Worm (Caenorhabditis elegans) whole organism, L1 larva: ENCODE data around the gene mig-15.
A peak's percentile ranks its signal among the peaks of the same experiment; 100 is the strongest.

ENCODE experiments used
- C04F5.9 ChIP-seq: sonication (generic microtip); optimal IDR thresholded peaks from 2 replicates; lab custom pipeline; 2016; ENCODE audit warnings: missing genetic modification characterization, missing compliant biosample characterization
- Y116A8C.19 ChIP-seq: sonication (generic microtip); optimal IDR thresholded peaks from 2 replicates; lab custom pipeline; 2016; ENCODE audit warnings: missing compliant biosample characterization, missing genetic modification characterization, borderline replicate concordance
- ama-1 ChIP-seq: fragments of 150-350 bp; optimal IDR thresholded peaks from 2 replicates; lab custom pipeline; 2014
- blmp-1 ChIP-seq: fragments of 150-350 bp; optimal IDR thresholded peaks from 2 replicates; lab custom pipeline; 2014; ENCODE audit warnings: missing biosample characterization, missing genetic modification characterization
- ceh-63 ChIP-seq: fragments of 200-800 bp; sonication (Bioruptor generic); optimal IDR thresholded peaks from 2 replicates; lab custom pipeline; 2018; ENCODE audit warnings: mild to moderate bottlenecking, missing genetic modification characterization, missing compliant biosample characterization
- ceh-82 ChIP-seq, 3 experiments: fragments of 150-350 bp in 1 of 3; sonication (generic microtip) in 2 of 3; optimal IDR thresholded peaks; 2 replicates each; lab custom pipeline; 2014 to 2017; ENCODE audit warnings: missing biosample characterization in 3 of 3, missing genetic modification characterization in 3 of 3
- ceh-88 ChIP-seq: fragments of 200-800 bp; sonication (Bioruptor generic); IDR thresholded peaks from 2 replicates; pipeline ENCODE4 v1.3.6; 2022; ENCODE audit warnings: missing genetic modification characterization, missing compliant biosample characterization
- ces-1 ChIP-seq: fragments of 150-350 bp; optimal IDR thresholded peaks from 2 replicates; lab custom pipeline; 2014; ENCODE audit warnings: missing biosample characterization, missing genetic modification reagents, missing genetic modification characterization
- dpl-1 ChIP-seq, 3 experiments: fragments of 150-350 bp in 2 of 3; sonication (generic microtip) in 1 of 3; optimal IDR thresholded peaks; 2 replicates each; lab custom pipeline; 2014 to 2017; ENCODE audit warnings: missing biosample characterization in 3 of 3, missing genetic modification characterization in 3 of 3, missing genetic modification reagents in 3 of 3
- efl-3 ChIP-seq: fragments of 200-800 bp; sonication (Bioruptor generic); optimal IDR thresholded peaks from 2 replicates; lab custom pipeline; 2018; ENCODE audit warnings: mild to moderate bottlenecking, missing genetic modification characterization, missing compliant biosample characterization
- egl-27 ChIP-seq, 2 experiments: fragments of 150-350 bp in 1 of 2; sonication (generic microtip); optimal IDR thresholded peaks; 3 replicates each; lab custom pipeline; 2017 to 2018; ENCODE audit warnings: missing biosample characterization in 2 of 2, missing genetic modification characterization in 2 of 2, missing genetic modification reagents in 2 of 2
- elt-2 ChIP-seq: sonication (generic microtip); optimal IDR thresholded peaks from 2 replicates; lab custom pipeline; 2016; ENCODE audit warnings: missing genetic modification characterization, mild to moderate bottlenecking, inconsistent platforms, missing compliant biosample characterization, missing genetic modification reagents
- elt-3 ChIP-seq, 6 experiments: fragments of 150-350 bp in 1 of 6; sonication (generic microtip); optimal IDR thresholded peaks; 2 replicates each; lab custom pipeline; 2017 to 2018; ENCODE audit warnings: missing biosample characterization in 6 of 6, missing genetic modification characterization in 6 of 6, inconsistent platforms in 1 of 6
- ets-5 ChIP-seq: fragments of 200-800 bp; sonication (Bioruptor generic); IDR thresholded peaks from 2 replicates; pipeline ENCODE4 v1.3.6; 2022; ENCODE audit warnings: missing genetic modification characterization, missing compliant biosample characterization
- fkh-10 ChIP-seq: sonication (generic microtip); optimal IDR thresholded peaks from 2 replicates; lab custom pipeline; 2017; ENCODE audit warnings: missing biosample characterization, missing genetic modification reagents, missing genetic modification characterization
- fkh-4 ChIP-seq: sonication (generic microtip); optimal IDR thresholded peaks from 2 replicates; lab custom pipeline; 2016; ENCODE audit warnings: missing compliant biosample characterization, missing genetic modification characterization, borderline replicate concordance
- grh-1 ChIP-seq: fragments of 200-800 bp; sonication (Bioruptor generic); IDR thresholded peaks from 2 replicates; pipeline ENCODE4 v1.3.6; 2022; ENCODE audit warnings: missing genetic modification reagents, missing genetic modification characterization, missing compliant biosample characterization
- hlh-17 ChIP-seq: fragments of 200-800 bp; sonication (Bioruptor generic); optimal IDR thresholded peaks from 2 replicates; lab custom pipeline; 2018; ENCODE audit warnings: missing genetic modification characterization, mild to moderate bottlenecking, missing compliant biosample characterization, moderate library complexity, borderline replicate concordance
- jun-1 ChIP-seq: fragments of 150-350 bp; optimal IDR thresholded peaks from 2 replicates; lab custom pipeline; 2014; ENCODE audit warnings: missing biosample characterization, missing genetic modification reagents, missing genetic modification characterization
- lin-14 ChIP-seq: fragments of 200-800 bp; sonication (Bioruptor generic); optimal IDR thresholded peaks from 2 replicates; lab custom pipeline; 2018; ENCODE audit warnings: mild to moderate bottlenecking, missing genetic modification characterization, moderate library complexity, missing compliant biosample characterization
- lin-15B ChIP-seq: fragments of 150-350 bp; sonication (generic microtip); optimal IDR thresholded peaks from 3 replicates; lab custom pipeline; 2014; ENCODE audit warnings: missing biosample characterization, missing genetic modification characterization
- lin-35 ChIP-seq, 2 experiments: fragments of 150-350 bp; optimal IDR thresholded peaks; 2 replicates each; lab custom pipeline; 2014; ENCODE audit warnings: missing biosample characterization in 2 of 2, missing genetic modification characterization in 2 of 2, missing genetic modification reagents in 2 of 2
- lin-39 ChIP-seq: fragments of 150-350 bp; optimal IDR thresholded peaks from 2 replicates; lab custom pipeline; 2014; ENCODE audit warnings: missing biosample characterization, missing genetic modification reagents, missing genetic modification characterization
- lir-3 ChIP-seq: sonication (generic microtip); optimal IDR thresholded peaks from 2 replicates; lab custom pipeline; 2016; ENCODE audit warnings: mild to moderate bottlenecking, missing genetic modification characterization, moderate library complexity, missing compliant biosample characterization; ENCODE audit not compliant: poor library complexity
- lsy-2 ChIP-seq, 2 experiments: fragments of 150-350 bp; optimal IDR thresholded peaks; 2 replicates each; lab custom pipeline; 2014; ENCODE audit warnings: missing biosample characterization in 2 of 2, missing genetic modification characterization in 2 of 2
- mep-1 ChIP-seq: fragments of 150-350 bp; optimal IDR thresholded peaks from 2 replicates; lab custom pipeline; 2014; ENCODE audit warnings: missing biosample characterization, missing genetic modification characterization
- nhr-11 ChIP-seq: fragments of 150-350 bp; optimal IDR thresholded peaks from 2 replicates; lab custom pipeline; 2014; ENCODE audit warnings: missing biosample characterization, missing genetic modification characterization
- nhr-12 ChIP-seq: sonication (generic microtip); optimal IDR thresholded peaks from 2 replicates; lab custom pipeline; 2017; ENCODE audit warnings: missing biosample characterization, missing genetic modification characterization
- nhr-19 ChIP-seq: fragments of 200-800 bp; sonication (Bioruptor generic); conservative IDR thresholded peaks from 2 replicates; pipeline ENCODE4 v1.3.6; 2022; ENCODE audit warnings: missing genetic modification characterization, missing compliant biosample characterization
- nhr-237 ChIP-seq: fragments of 150-350 bp; optimal IDR thresholded peaks from 2 replicates; lab custom pipeline; 2014; ENCODE audit warnings: missing biosample characterization, missing genetic modification characterization
- nhr-71 ChIP-seq: sonication (generic microtip); optimal IDR thresholded peaks from 2 replicates; lab custom pipeline; 2016; ENCODE audit warnings: mild to moderate bottlenecking, missing genetic modification characterization, moderate library complexity, missing compliant biosample characterization
- nhr-85 ChIP-seq: sonication (generic microtip); peaks from one replicate; lab custom pipeline; 2016; ENCODE audit warnings: missing genetic modification characterization, inconsistent platforms, missing compliant biosample characterization
- nhr-90 ChIP-seq: sonication (generic microtip); optimal IDR thresholded peaks from 2 replicates; lab custom pipeline; 2016; ENCODE audit warnings: mild to moderate bottlenecking, missing genetic modification characterization, missing compliant biosample characterization; ENCODE audit not compliant: poor library complexity
- rnt-1 ChIP-seq: sonication (generic microtip); optimal IDR thresholded peaks from 2 replicates; lab custom pipeline; 2016; ENCODE audit warnings: mild to moderate bottlenecking, missing genetic modification characterization, moderate library complexity, missing compliant biosample characterization
- skn-1 ChIP-seq: fragments of 150-350 bp; optimal IDR thresholded peaks from 2 replicates; lab custom pipeline; 2014; ENCODE audit warnings: missing biosample characterization, missing genetic modification characterization
- snpc-4 ChIP-seq: fragments of 150-350 bp; optimal IDR thresholded peaks from 2 replicates; lab custom pipeline; 2014; ENCODE audit warnings: missing biosample characterization, missing genetic modification characterization
- sox-4 ChIP-seq: sonication (generic microtip); optimal IDR thresholded peaks from 2 replicates; lab custom pipeline; 2016; ENCODE audit warnings: missing genetic modification characterization, missing compliant biosample characterization
- sup-37 ChIP-seq: fragments of 200-800 bp; sonication (Bioruptor generic); optimal IDR thresholded peaks from 2 replicates; lab custom pipeline; 2018; ENCODE audit warnings: mild to moderate bottlenecking, missing genetic modification characterization, missing compliant biosample characterization
- unc-30 ChIP-seq: sonication (generic microtip); optimal IDR thresholded peaks from 2 replicates; lab custom pipeline; 2017; ENCODE audit warnings: missing biosample characterization, missing genetic modification characterization
- unc-86 ChIP-seq: sonication (generic microtip); optimal IDR thresholded peaks from 2 replicates; lab custom pipeline; 2016; ENCODE audit warnings: missing genetic modification characterization, missing compliant biosample characterization
- xbp-1 ChIP-seq: sonication (generic microtip); optimal IDR thresholded peaks from 2 replicates; lab custom pipeline; 2016; ENCODE audit warnings: missing genetic modification characterization, missing compliant biosample characterization
- zag-1 ChIP-seq: fragments of 150-350 bp; optimal IDR thresholded peaks from 2 replicates; lab custom pipeline; 2014; ENCODE audit warnings: missing biosample characterization, missing genetic modification characterization
- zip-4 ChIP-seq: fragments of 200-800 bp; sonication (Bioruptor generic); optimal IDR thresholded peaks from 2 replicates; lab custom pipeline; 2018; ENCODE audit warnings: mild to moderate bottlenecking, missing genetic modification characterization, moderate library complexity, missing compliant biosample characterization
- ztf-11 ChIP-seq, 2 experiments: sonication (generic microtip); optimal IDR thresholded peaks; 2 replicates each; lab custom pipeline; 2016 to 2017; ENCODE audit warnings: missing genetic modification characterization in 2 of 2, missing biosample characterization in 1 of 2, missing compliant biosample characterization in 1 of 2
- ztf-4 ChIP-seq: fragments of 150-350 bp; optimal IDR thresholded peaks from 2 replicates; lab custom pipeline; 2014; ENCODE audit warnings: missing biosample characterization, missing genetic modification characterization

Gene mig-15

ce11 chrX:10419743-10420142, 8.7 kb downstream of the mig-15 start, which contains the start of gene cdk-11.2 (continued):
- no peak for TF ChIP-seq efl-3 (GFP tag; lab: Kevin White, UChicago)
- no peak for TF ChIP-seq zag-1 (tag; lab: Kevin White, UChicago)
- TF ChIP-seq nhr-90 (tag; lab: Kevin White, UChicago), result peak; percentile 43
- peak in 2 of 6 experiments; percentile 39 to 41 for TF ChIP-seq elt-3 (tag; optimal IDR thresholded peaks at IDR 0.05; lab: Kevin White, UChicago)
- no peak for TF ChIP-seq ztf-4
- TF ChIP-seq nhr-12 (tag; lab: Kevin White, UChicago), result no peak
- TF ChIP-seq Y116A8C.19 (tag; lab: Kevin White, UChicago), result no peak
- TF ChIP-seq ceh-88 (GFP tag; lab: Robert Waterston, UW), result no peak
- TF ChIP-seq ceh-82 (tag; optimal IDR thresholded peaks at IDR 0.05; lab: Kevin White, UChicago), result peak; percentile 48 to 85 (median 53)

- TF ChIP-seq nhr-85 (tag; lab: Kevin White, UChicago), result peak; percentile 13
- no peak for TF ChIP-seq zip-4 (GFP tag; lab: Kevin White, UChicago)
Observed at ce11 chrX:10412425-10412824, 16.0 kb downstream of the mig-15 start, which contains the start of gene acr-8. Gene acr-8 (plus strand): TSS chrX:10412725.

- no peak for TF ChIP-seq grh-1
- TF ChIP-seq lsy-2 (tag; optimal IDR thresholded peaks at IDR 0.05; lab: Kevin White, UChicago), result no peak
- no peak for TF ChIP-seq nhr-90 (tag; lab: Kevin White, UChicago)
- TF ChIP-seq nhr-11, result no peak
- TF ChIP-seq skn-1 (tag; lab: Kevin White, UChicago), result no peak
- no peak for TF ChIP-seq dpl-1 (GFP tag; optimal IDR thresholded peaks at IDR 0.05; lab: Kevin White, UChicago)
- no peak for TF ChIP-seq ztf-4
- TF ChIP-seq efl-3 (GFP tag; lab: Kevin White, UChicago), result no peak
- TF ChIP-seq blmp-1 (tag; lab: Kevin White, UChicago), result no peak
- no peak for TF ChIP-seq ces-1 (GFP tag; lab: Kevin White, UChicago)
- TF ChIP-seq fkh-10 (GFP tag; lab: Kevin White, UChicago), result no peak
- TF ChIP-seq sup-37 (GFP tag; lab: Kevin White, UChicago), result no peak
- TF ChIP-seq hlh-17, result no peak
- no peak for TF ChIP-seq zip-4 (GFP tag; lab: Kevin White, UChicago)
- TF ChIP-seq ceh-63, result no peak
- no peak for TF ChIP-seq jun-1 (tag; lab: Kevin White, UChicago)
- TF ChIP-seq rnt-1 (tag; lab: Kevin White, UChicago), result peak; percentile 64
- TF ChIP-seq xbp-1 (tag; lab: Kevin White, UChicago), result no peak
- TF ChIP-seq lin-14 (GFP tag; lab: Kevin White, UChicago), result peak; percentile 74
- TF ChIP-seq sox-4 (tag; lab: Kevin White, UChicago), result no peak
- no peak for TF ChIP-seq elt-2 (tag; lab: Kevin White, UChicago)
- TF ChIP-seq unc-30 (tag; lab: Kevin White, UChicago), result no peak
- TF ChIP-seq unc-86, result no peak
- no peak for TF ChIP-seq snpc-4 (tag; lab: Kevin White, UChicago)
- no peak for TF ChIP-seq ztf-11 (tag; optimal IDR thresholded peaks at IDR 0.05; lab: Kevin White, UChicago)
- TF ChIP-seq nhr-12 (tag; lab: Kevin White, UChicago), result no peak
- TF ChIP-seq nhr-237, result no peak
- no peak for TF ChIP-seq C04F5.9 (tag; lab: Kevin White, UChicago)
- TF ChIP-seq mep-1, result no peak
- TF ChIP-seq lir-3 (tag; lab: Kevin White, UChicago), result no peak
- TF ChIP-seq nhr-19 (GFP tag; lab: Robert Waterston, UW), result peak; percentile 7; the same call in 1 of the 2 replicates
- no peak for TF ChIP-seq ets-5 (GFP tag; lab: Robert Waterston, UW)
- peak; percentile 37 for TF ChIP-seq lin-39 (tag; lab: Kevin White, UChicago)
- TF ChIP-seq egl-27 (tag; optimal IDR thresholded peaks at IDR 0.05; lab: Kevin White, UChicago), result no peak
- TF ChIP-seq lin-35 (GFP tag; optimal IDR thresholded peaks at IDR 0.05; lab: Kevin White, UChicago), result no peak
- TF ChIP-seq ama-1 (lab: Kevin White, UChicago), result no peak
- no peak for TF ChIP-seq fkh-4 (tag; lab: Kevin White, UChicago)
- no peak for TF ChIP-seq lin-15B (tag; lab: Kevin White, UChicago)
- peak; percentile 56 for TF ChIP-seq nhr-71 (tag; lab: Kevin White, UChicago)
Observed at ce11 chrX:10410539-10410938, 17.9 kb downstream of the mig-15 start.
